Worm (Caenorhabditis elegans) whole organism, young adult: ENCODE results near the gene clec-55.
A peak's percentile ranks its signal among the peaks of the same experiment; 100 is the strongest.

ENCODE experiments used
- B0261.1 ChIP-seq: sonication (generic microtip); optimal IDR thresholded peaks from 2 replicates; lab custom pipeline; 2016; ENCODE audit warnings: mild to moderate bottlenecking, missing genetic modification characterization, moderate library complexity, missing compliant biosample characterization
- B0336.3 ChIP-seq: fragments of 200-800 bp; sonication (Bioruptor generic); IDR thresholded peaks from 2 replicates; pipeline ENCODE4 v1.3.6; 2022; ENCODE audit warnings: missing genetic modification characterization, missing compliant biosample characterization
- F10E7.11 ChIP-seq: sonication (generic microtip); optimal IDR thresholded peaks from 2 replicates; lab custom pipeline; 2017; ENCODE audit warnings: mild to moderate bottlenecking, missing genetic modification characterization, moderate library complexity, missing compliant biosample characterization
- F49E8.2 ChIP-seq: sonication (generic microtip); optimal IDR thresholded peaks from 3 replicates; lab custom pipeline; 2017; ENCODE audit warnings: missing genetic modification characterization, mild to moderate bottlenecking, missing compliant biosample characterization, antibody characterized with exemption, moderate library complexity; ENCODE audit not compliant: insufficient read depth
- F57C9.4 ChIP-seq: sonication (generic microtip); optimal IDR thresholded peaks from 2 replicates; lab custom pipeline; 2017; ENCODE audit warnings: mild to moderate bottlenecking, missing genetic modification characterization, missing compliant biosample characterization
- attf-6 ChIP-seq: fragments of 200-800 bp; sonication (Bioruptor generic); IDR thresholded peaks from 2 replicates; pipeline ENCODE4 v1.3.6; 2022; ENCODE audit warnings: missing genetic modification reagents, missing genetic modification characterization, missing compliant biosample characterization
- bed-2 ChIP-seq: fragments of 200-800 bp; sonication (Bioruptor generic); IDR thresholded peaks from 2 replicates; pipeline ENCODE4 v1.3.6; 2022; ENCODE audit warnings: missing genetic modification reagents, missing genetic modification characterization, missing compliant biosample characterization
- ceh-100 ChIP-seq: fragments of 200-800 bp; sonication (Bioruptor generic); IDR thresholded peaks from 2 replicates; pipeline ENCODE4 v1.3.6; 2022; ENCODE audit warnings: missing genetic modification reagents, missing genetic modification characterization, missing compliant biosample characterization
- ceh-27 ChIP-seq: fragments of 200-800 bp; sonication (Bioruptor generic); optimal IDR thresholded peaks from 2 replicates; lab custom pipeline; 2018; ENCODE audit warnings: mild to moderate bottlenecking, missing genetic modification characterization, moderate library complexity, missing compliant biosample characterization
- ceh-40 ChIP-seq: fragments of 200-800 bp; sonication (Bioruptor generic); IDR thresholded peaks from 2 replicates; pipeline ENCODE4 v1.3.6; 2022; ENCODE audit warnings: missing genetic modification characterization, missing compliant biosample characterization
- ceh-58 ChIP-seq: fragments of 200-800 bp; sonication (Bioruptor generic); IDR thresholded peaks from 2 replicates; pipeline ENCODE4 v1.3.6; 2022; ENCODE audit warnings: missing genetic modification characterization, missing compliant biosample characterization
- ceh-79 ChIP-seq: sonication (generic microtip); optimal IDR thresholded peaks from 2 replicates; lab custom pipeline; 2017; ENCODE audit warnings: mild to moderate bottlenecking, missing genetic modification characterization, missing compliant biosample characterization
- ceh-91 ChIP-seq: fragments of 200-800 bp; sonication (Bioruptor generic); IDR thresholded peaks from 2 replicates; pipeline ENCODE4 v1.3.6; 2022; ENCODE audit warnings: missing genetic modification reagents, missing genetic modification characterization, missing compliant biosample characterization
- egl-44 ChIP-seq: fragments of 200-800 bp; sonication (Bioruptor generic); IDR thresholded peaks from 2 replicates; pipeline ENCODE4 v1.3.6; 2022; ENCODE audit warnings: missing genetic modification reagents, missing genetic modification characterization, missing compliant biosample characterization
- egrh-3 ChIP-seq: fragments of 200-800 bp; sonication (Bioruptor generic); IDR thresholded peaks from 2 replicates; pipeline ENCODE4 v1.3.6; 2022; ENCODE audit warnings: missing genetic modification reagents, missing genetic modification characterization, missing compliant biosample characterization
- ekl-4 ChIP-seq: fragments of 200-800 bp; sonication (Bioruptor generic); IDR thresholded peaks from 2 replicates; pipeline ENCODE4 v1.3.6; 2022; ENCODE audit warnings: missing genetic modification reagents, missing genetic modification characterization, missing compliant biosample characterization
- him-1 ChIP-seq: sonication (generic microtip); optimal IDR thresholded peaks from 2 replicates; lab custom pipeline; 2016; ENCODE audit warnings: missing genotype, missing genetic modification reagents, missing genetic modification characterization, missing compliant biosample characterization
- hlh-26 ChIP-seq: fragments of 200-800 bp; sonication (Bioruptor generic); conservative IDR thresholded peaks from 2 replicates; pipeline ENCODE4 v1.3.6; 2022; ENCODE audit warnings: missing genetic modification reagents, missing genetic modification characterization, missing compliant biosample characterization
- hsf-1 ChIP-seq: fragments of 200-800 bp; sonication (Bioruptor generic); IDR thresholded peaks from 2 replicates; pipeline ENCODE4 v1.3.6; 2022; ENCODE audit warnings: missing genetic modification reagents, missing genetic modification characterization, missing compliant biosample characterization
- lin-26 ChIP-seq: fragments of 200-800 bp; sonication (Bioruptor generic); IDR thresholded peaks from 2 replicates; pipeline ENCODE4 v1.3.6; 2022; ENCODE audit warnings: missing genetic modification reagents, missing genetic modification characterization, missing compliant biosample characterization
- lin-54 ChIP-seq: fragments of 200-800 bp; sonication (Bioruptor generic); optimal IDR thresholded peaks from 2 replicates; lab custom pipeline; 2018; ENCODE audit warnings: mild to moderate bottlenecking, missing genetic modification characterization, missing compliant biosample characterization
- lsl-1 ChIP-seq: fragments of 200-800 bp; sonication (Bioruptor generic); optimal IDR thresholded peaks from 2 replicates; lab custom pipeline; 2018; ENCODE audit warnings: mild to moderate bottlenecking, missing genetic modification characterization, moderate library complexity, missing compliant biosample characterization
- lsy-27 ChIP-seq: sonication (generic microtip); optimal IDR thresholded peaks from 2 replicates; lab custom pipeline; 2017; ENCODE audit warnings: missing genetic modification characterization, mild to moderate bottlenecking, missing compliant biosample characterization, antibody characterized with exemption, missing genotype, borderline replicate concordance; ENCODE audit not compliant: insufficient read depth
- madf-3 ChIP-seq: fragments of 200-800 bp; sonication (Bioruptor generic); IDR thresholded peaks from 2 replicates; pipeline ENCODE4 v1.3.6; 2022; ENCODE audit warnings: missing genetic modification reagents, missing genetic modification characterization, missing compliant biosample characterization
- madf-6 ChIP-seq: fragments of 200-800 bp; sonication (Bioruptor generic); IDR thresholded peaks from 2 replicates; pipeline ENCODE4 v1.3.6; 2022; ENCODE audit warnings: missing genetic modification reagents, missing genetic modification characterization, missing compliant biosample characterization
- mxl-1 ChIP-seq: sonication (generic microtip); optimal IDR thresholded peaks from 2 replicates; lab custom pipeline; 2016; ENCODE audit warnings: missing genetic modification characterization, missing compliant biosample characterization
- nfyb-1 ChIP-seq: fragments of 200-800 bp; sonication (Bioruptor generic); IDR thresholded peaks from 2 replicates; pipeline ENCODE4 v1.3.6; 2022; ENCODE audit warnings: missing genetic modification reagents, missing genetic modification characterization, missing compliant biosample characterization
- nhr-179 ChIP-seq: sonication (generic microtip); optimal IDR thresholded peaks from 2 replicates; lab custom pipeline; 2016; ENCODE audit warnings: mild to moderate bottlenecking, missing genetic modification characterization, missing compliant biosample characterization
- sdz-38 ChIP-seq: sonication (generic microtip); optimal IDR thresholded peaks from 2 replicates; lab custom pipeline; 2016; ENCODE audit warnings: missing genotype, missing genetic modification characterization, missing compliant biosample characterization
- snpc-1.3 ChIP-seq: sonication (generic microtip); optimal IDR thresholded peaks from 2 replicates; lab custom pipeline; 2017; ENCODE audit warnings: missing genetic modification characterization, mild to moderate bottlenecking, missing compliant biosample characterization, antibody characterized with exemption, moderate library complexity, missing genotype, missing genetic modification reagents; ENCODE audit not compliant: insufficient read depth
- snpc-3.4 ChIP-seq: sonication (generic microtip); optimal IDR thresholded peaks from 2 replicates; lab custom pipeline; 2017; ENCODE audit warnings: missing genetic modification characterization, mild to moderate bottlenecking, missing compliant biosample characterization, antibody characterized with exemption, moderate library complexity, missing genotype, missing genetic modification reagents
- tbp1 ChIP-seq: fragments of 200-800 bp; sonication (Bioruptor generic); optimal IDR thresholded peaks from 2 replicates; lab custom pipeline; 2018; ENCODE audit warnings: mild to moderate bottlenecking, missing genetic modification characterization, missing compliant biosample characterization
- unc-130 ChIP-seq: sonication (generic microtip); optimal IDR thresholded peaks from 2 replicates; lab custom pipeline; 2016; ENCODE audit warnings: missing genetic modification reagents, missing genetic modification characterization, missing compliant biosample characterization
- xnd-1 ChIP-seq: sonication (generic microtip); optimal IDR thresholded peaks from 2 replicates; lab custom pipeline; 2016; ENCODE audit warnings: missing genotype, missing genetic modification reagents, missing genetic modification characterization, missing compliant biosample characterization
- ztf-18 ChIP-seq: sonication (generic microtip); optimal IDR thresholded peaks from 2 replicates; lab custom pipeline; 2016; ENCODE audit warnings: missing genotype, mild to moderate bottlenecking, missing genetic modification characterization, missing compliant biosample characterization
- ztf-6 ChIP-seq: fragments of 200-800 bp; sonication (Bioruptor generic); IDR thresholded peaks from 2 replicates; pipeline ENCODE4 v1.3.6; 2022; ENCODE audit warnings: missing genetic modification reagents, missing genetic modification characterization, missing compliant biosample characterization

Gene clec-55

ce11 chrV:14463087-14463486, 16.0 kb upstream of the clec-55 start, which contains the start of gene F08H9.3 (continued):
- TF ChIP-seq ekl-4 = peak; percentile 75; the same call in 1 of the 2 replicates
- peak; percentile 57; the same call in 1 of the 2 replicates for TF ChIP-seq hsf-1
- peak; percentile 64 for TF ChIP-seq snpc-1.3 (tag; lab: Kevin White, UChicago)
- 0 out of 2 replicates have a peak, but pooled peaks have one; percentile 63 for TF ChIP-seq egl-44
- peak; percentile 2 for TF ChIP-seq ztf-18 (tag; lab: Kevin White, UChicago)
- peak; percentile 69 for TF ChIP-seq tbp1 (GFP tag; lab: Kevin White, UChicago)
- peak; percentile 77 for TF ChIP-seq madf-6 (GFP tag; lab: Robert Waterston, UW)
- peak; percentile 52; the same call in 1 of the 2 replicates for TF ChIP-seq B0336.3 (GFP tag; lab: Robert Waterston, UW)
- peak; percentile 62 for TF ChIP-seq egrh-3
- peak; percentile 90 for TF ChIP-seq him-1 (tag; lab: Kevin White, UChicago)
- TF ChIP-seq F49E8.2 = peak; percentile 38
- TF ChIP-seq ceh-91 (GFP tag; lab: Robert Waterston, UW) = 0 out of 2 replicates have a peak, but pooled peaks have one; percentile 18
- peak; percentile 63 for TF ChIP-seq ceh-100
- TF ChIP-seq nfyb-1 = 0 out of 2 replicates have a peak, but pooled peaks have one; percentile 58
- TF ChIP-seq lin-26 = peak; percentile 69; the same call in 1 of the 2 replicates
- peak; percentile 85 for TF ChIP-seq snpc-3.4 (tag; lab: Kevin White, UChicago)
- TF ChIP-seq xnd-1 = peak; percentile 22
- TF ChIP-seq lsl-1 = peak; percentile 55
- peak; percentile 3 for TF ChIP-seq ceh-27
- TF ChIP-seq bed-2 = 0 out of 2 replicates have a peak, but pooled peaks have one; percentile 48
- peak; percentile 27 for TF ChIP-seq lin-54 (GFP tag; lab: Kevin White, UChicago)
- peak; percentile 88 for TF ChIP-seq attf-6 (GFP tag; lab: Robert Waterston, UW)

ce11 chrV:14464368-14464767, 14.7 kb upstream of the clec-55 start, which contains the start of gene F08H9.4:
Gene F08H9.4, minus strand, starts transcription at chrV:14464428.
- TF ChIP-seq lsy-27 (no peak), sdz-38 (tag; lab: Kevin White, UChicago) (no peak), lin-26 (no peak), unc-130 (GFP tag; lab: Kevin White, UChicago) (no peak), madf-3 (GFP tag; lab: Robert Waterston, UW) (no peak), ceh-58 (GFP tag; lab: Robert Waterston, UW) (no peak), F10E7.11 (tag; lab: Kevin White, UChicago) (no peak), hlh-26 (no peak), ceh-100 (no peak), nhr-179 (tag; lab: Kevin White, UChicago) (no peak), ceh-40 (GFP tag; lab: Robert Waterston, UW) (no peak), mxl-1 (tag; lab: Kevin White, UChicago) (no peak), ceh-79 (tag; lab: Kevin White, UChicago) (no peak), B0261.1 (no peak), ceh-91 (GFP tag; lab: Robert Waterston, UW) (no peak), F57C9.4 (tag; lab: Kevin White, UChicago) (no peak), ztf-6 (GFP tag; lab: Robert Waterston, UW) (no peak)
- TF ChIP-seq, all 124 proteins: peak for 0
